Worm (Caenorhabditis elegans): ENCODE data around the gene ceh-10.

Gene ceh-10

DNA sequence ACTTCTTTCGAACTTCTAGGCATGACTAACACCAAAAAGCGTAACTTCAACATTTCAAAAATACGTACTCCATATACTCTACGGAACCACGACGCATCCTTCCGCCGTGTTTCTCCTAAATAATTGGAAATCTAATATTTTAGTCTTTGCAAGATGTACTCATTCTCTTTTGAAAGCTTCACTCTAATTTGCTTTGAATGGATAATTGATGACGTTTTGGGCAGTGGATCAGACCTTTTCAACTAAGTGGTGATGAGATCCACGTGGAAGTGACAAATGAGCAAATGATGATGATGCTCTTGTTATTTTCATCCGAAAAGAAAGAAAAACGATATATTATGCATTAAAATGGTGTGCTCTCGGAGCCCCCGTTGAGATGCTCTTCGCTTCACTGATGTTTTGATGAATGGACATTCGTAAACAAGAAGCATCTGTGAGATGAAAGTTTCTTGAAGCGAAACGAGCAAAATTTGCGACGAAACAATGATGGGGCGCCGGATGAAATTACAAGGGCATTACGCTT lies 25.7 kb downstream of the ceh-10 start:
- TF ChIP-seq unc-62 (GFP tag; optimal IDR thresholded peaks at IDR 0.05 in 1 of 2) (peak in 1 of 2 experiments; percentile 70), unc-62 (tag; optimal IDR thresholded peaks at IDR 0.05) (no peak), lim-7 (GFP tag; IDR thresholded peaks at IDR 0.05) (no peak)

- no peak for TF ChIP-seq tra-1 (GFP tag; IDR thresholded peaks at IDR 0.05)
- no peak for TF ChIP-seq spr-3 (GFP tag; optimal IDR thresholded peaks at IDR 0.05)
- TF ChIP-seq mes-2 (tag; optimal IDR thresholded peaks at IDR 0.05; ENCODE audit: poor library complexity, severe bottlenecking), result peak; percentile 30
- TF ChIP-seq lsy-2 (tag; optimal IDR thresholded peaks at IDR 0.05), result peak in 1 of 2 experiments; percentile 24
- no peak for TF ChIP-seq dmd-6 (GFP tag; IDR thresholded peaks at IDR 0.05)
- no peak for TF ChIP-seq daf-8 (GFP tag; IDR thresholded peaks at IDR 0.05)
- no peak for TF ChIP-seq daf-12 (tag; optimal IDR thresholded peaks at IDR 0.05)
- no peak for TF ChIP-seq madf-5 (GFP tag; IDR thresholded peaks at IDR 0.05)
- TF ChIP-seq nhr-42 (GFP tag; IDR thresholded peaks at IDR 0.05), result no peak
- TF ChIP-seq ces-1 (GFP tag; optimal IDR thresholded peaks at IDR 0.05), result peak; percentile 64
- no peak for TF ChIP-seq nhr-111 (GFP tag; optimal IDR thresholded peaks at IDR 0.05)
- peak; percentile 72 for TF ChIP-seq ctbp-1 (GFP tag; IDR thresholded peaks at IDR 0.05)
- TF ChIP-seq unc-62 (GFP tag; optimal IDR thresholded peaks at IDR 0.05 in 1 of 2), result peak in 1 of 2 experiments; percentile 94
- TF ChIP-seq unc-62 (tag; optimal IDR thresholded peaks at IDR 0.05), result no peak
Observed at ce11 chrIII:5826895-5827437, 28.1 kb downstream of the ceh-10 start.

DNA sequence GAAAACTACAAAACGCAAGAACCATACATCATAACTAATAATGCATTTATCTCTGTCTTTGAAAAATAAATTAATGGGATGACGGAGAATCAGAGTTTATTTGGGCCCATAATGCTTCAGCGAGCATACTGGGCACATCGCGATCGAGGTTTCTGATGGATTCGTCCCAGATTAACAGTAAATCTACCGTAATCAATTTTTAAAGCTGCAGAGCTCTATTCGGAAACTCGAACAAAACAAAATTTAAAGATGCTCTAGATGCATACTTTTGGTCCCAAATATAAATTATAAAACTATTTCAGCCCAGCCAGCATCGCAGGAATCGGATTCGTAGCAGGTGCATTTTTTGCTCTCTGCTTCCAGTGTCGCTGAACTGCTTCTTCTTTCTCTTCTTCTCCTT lies 29.2 kb downstream of the ceh-10 start:
- no peak for TF ChIP-seq mxl-3 (GFP tag; optimal IDR thresholded peaks at IDR 0.05)
- TF ChIP-seq ceh-82 (tag; optimal IDR thresholded peaks at IDR 0.05), result no peak
- TF ChIP-seq vab-7 (GFP tag; IDR thresholded peaks at IDR 0.05), result no peak
- no peak for TF ChIP-seq nhr-76 (tag; optimal IDR thresholded peaks at IDR 0.05)
- TF ChIP-seq madf-9 (GFP tag; conservative IDR thresholded peaks at IDR 0.05), result no peak
- TF ChIP-seq lir-3 (tag; optimal IDR thresholded peaks at IDR 0.05), result no peak
- no peak for TF ChIP-seq lin-39 (tag; optimal IDR thresholded peaks at IDR 0.05)
- TF ChIP-seq zip-2 (tag; optimal IDR thresholded peaks at IDR 0.05), result no peak
- TF ChIP-seq nhr-25 (tag; optimal IDR thresholded peaks at IDR 0.05; ENCODE audit: borderline replicate concordance, insufficient read depth), result no peak
- no peak for TF ChIP-seq T20F7.1 (GFP tag; optimal IDR thresholded peaks at IDR 0.05)
- 0 out of 4 replicates have a peak, but pooled peaks of 1 of the 2 experiments have one; percentile 56 for TF ChIP-seq madf-5 (GFP tag; IDR thresholded peaks at IDR 0.05)
- TF ChIP-seq F26F4.8 (GFP tag; conservative IDR thresholded peaks at IDR 0.05), result no peak
- TF ChIP-seq egl-43 (GFP tag; IDR thresholded peaks at IDR 0.05), result 0 out of 2 replicates have a peak, but pooled peaks have one; percentile 44
- TF ChIP-seq mdt-29 (GFP tag; IDR thresholded peaks at IDR 0.05), result 0 out of 2 replicates have a peak, but pooled peaks have one; percentile 19
- peak; percentile 31; the same call in 1 of the 2 replicates for TF ChIP-seq T26A8.4 (GFP tag; IDR thresholded peaks at IDR 0.05)
- 0 out of 2 replicates have a peak, but pooled peaks have one; percentile 31 for TF ChIP-seq Y48G9A.11 (GFP tag; IDR thresholded peaks at IDR 0.05)
- TF ChIP-seq hmg-1.1 (GFP tag; IDR thresholded peaks at IDR 0.05), result 0 out of 2 replicates have a peak, but pooled peaks have one; percentile 30
- TF ChIP-seq ceh-28 (tag; optimal IDR thresholded peaks at IDR 0.05), result no peak
- TF ChIP-seq fos-1 (tag; optimal IDR thresholded peaks at IDR 0.05), result no peak
- no peak for TF ChIP-seq skn-1 (tag; optimal IDR thresholded peaks at IDR 0.05)
- TF ChIP-seq jun-1 (tag; optimal IDR thresholded peaks at IDR 0.05), result no peak
- peak; percentile 5 for TF ChIP-seq hlh-11 (tag; optimal IDR thresholded peaks at IDR 0.05)
- no peak for TF ChIP-seq unc-130 (GFP tag; optimal IDR thresholded peaks at IDR 0.05)
- TF ChIP-seq lin-38 (GFP tag; IDR thresholded peaks at IDR 0.05), result 0 out of 2 replicates have a peak, but pooled peaks have one; percentile 6
- peak; percentile 56; the same call in 1 of the 2 replicates for TF ChIP-seq lim-7 (GFP tag; IDR thresholded peaks at IDR 0.05)
- 0 out of 2 replicates have a peak, but pooled peaks have one; percentile 11 for TF ChIP-seq tra-1 (GFP tag; IDR thresholded peaks at IDR 0.05)
- no peak for TF ChIP-seq nhr-11 (tag; optimal IDR thresholded peaks at IDR 0.05)
- TF ChIP-seq lsy-2 (tag; optimal IDR thresholded peaks at IDR 0.05), result no peak
- TF ChIP-seq cey-2 (tag; optimal IDR thresholded peaks at IDR 0.05; ENCODE audit: borderline replicate concordance, insufficient read depth), result no peak
- TF ChIP-seq dpl-1 (GFP tag; optimal IDR thresholded peaks at IDR 0.05), result no peak
- no peak for TF ChIP-seq daf-8 (GFP tag; IDR thresholded peaks at IDR 0.05)
- TF ChIP-seq snpc-1.2 (GFP tag; IDR thresholded peaks at IDR 0.05), result no peak
- no peak for TF ChIP-seq nhr-41 (GFP tag; IDR thresholded peaks at IDR 0.05)
